Fruit fly (Drosophila melanogaster) whole organism, larva: ENCODE measurements around the gene CG5056.
A peak's percentile ranks its signal among the peaks of the same experiment; 100 is the strongest.

ENCODE experiments used
- noc ChIP-seq: fragments of 200-800 bp; sonication (Bioruptor generic); optimal IDR thresholded peaks from 3 replicates; lab custom pipeline; 2019; ENCODE audit warnings: missing biosample characterization, mild to moderate bottlenecking, missing genetic modification characterization, moderate library complexity

Gene CG5056

dm6 chr2L:10366525-10366924 is at the start of gene CG5056:
TSS of gene CG5056 (plus strand) at chr2L:10366692.
- no peak for TF ChIP-seq noc (tag; lab: Kevin White, UChicago)

dm6 chr2L:10320174-10320775 is 46.2 kb upstream of the CG5056 start:
- peak; percentile 23 for TF ChIP-seq noc (tag; lab: Kevin White, UChicago)

- TF ChIP-seq noc (tag; lab: Kevin White, UChicago), result no peak
Observed at dm6 chr2L:10321036-10321583, 45.4 kb upstream of the CG5056 start.

- peak; percentile 35 for TF ChIP-seq noc (tag; lab: Kevin White, UChicago)
Observed at dm6 chr2L:10321612-10322011, 44.9 kb upstream of the CG5056 start.

dm6 chr2L:10322176-10322575 is 44.3 kb upstream of the CG5056 start, which contains the start of gene CG4995:
TSS of gene CG4995 (plus strand) at chr2L:10322476.
- TF ChIP-seq noc (tag; lab: Kevin White, UChicago), result no peak

dm6 chr2L:10322773-10323487 is 43.6 kb upstream of the CG5056 start, which contains the start of gene CG5381:
TSS of gene CG5381 (minus strand) at chr2L:10323102.
- TF ChIP-seq noc (tag; lab: Kevin White, UChicago), result peak; percentile 62

- TF ChIP-seq noc (tag; lab: Kevin White, UChicago), result no peak
Observed at dm6 chr2L:10327790-10328189, 38.7 kb upstream of the CG5056 start, which contains the start of gene RnrL. TSS of gene RnrL (minus strand) at chr2L:10327943.

dm6 chr2L:10331066-10331847 is 35.2 kb upstream of the CG5056 start, which contains the start of the genes Schip1 and Cox10:
TSS of gene Schip1 (minus strand) at chr2L:10331116.
TSS of gene Cox10 (plus strand) at chr2L:10331471.
- TF ChIP-seq noc (tag; lab: Kevin White, UChicago), result no peak

dm6 chr2L:10333091-10333991 is 33.2 kb upstream of the CG5056 start, which contains the start of gene GATAd:
TSS of gene GATAd (plus strand) at chr2L:10333734.
- no peak for TF ChIP-seq noc (tag; lab: Kevin White, UChicago)

- no peak for TF ChIP-seq noc (tag; lab: Kevin White, UChicago)
Observed at dm6 chr2L:10334213-10334612, 32.3 kb upstream of the CG5056 start.

- TF ChIP-seq noc (tag; lab: Kevin White, UChicago), result peak; percentile 89
Observed at dm6 chr2L:10334854-10335277, 31.6 kb upstream of the CG5056 start.

- TF ChIP-seq noc (tag; lab: Kevin White, UChicago), result no peak
Observed at dm6 chr2L:10339212-10339721, 27.2 kb upstream of the CG5056 start, which contains the start of gene SamDC. TSS of gene SamDC (plus strand) at chr2L:10339457.

dm6 chr2L:10339841-10340240 is 26.7 kb upstream of the CG5056 start:
- TF ChIP-seq noc (tag; lab: Kevin White, UChicago), result no peak

- peak; percentile 14 for TF ChIP-seq noc (tag; lab: Kevin White, UChicago)
Observed at dm6 chr2L:10341405-10341804, 25.1 kb upstream of the CG5056 start, which contains the start of gene CG31715. TSS of gene CG31715 (plus strand) at chr2L:10341616.
